Fruit fly (Drosophila melanogaster) whole organism, wandering third instar larva: ENCODE measurements around the gene CG11655.

Experiments used
- CG32264 ChIP-seq: fragments of 200-800 bp; sonication (Bioruptor generic); optimal IDR thresholded peaks from 2 replicates; lab custom pipeline; 2016; ENCODE audit warnings: missing biosample characterization, missing genetic modification characterization
- CG9705 ChIP-seq: fragments of 200-800 bp; sonication (Bioruptor generic); optimal IDR thresholded peaks from 2 replicates; lab custom pipeline; 2018; ENCODE audit warnings: missing biosample characterization, mild to moderate bottlenecking, missing genetic modification characterization
- HLH106 ChIP-seq: fragments of 200-800 bp; optimal IDR thresholded peaks from 3 replicates; lab custom pipeline; 2019; ENCODE audit warnings: missing biosample characterization, mild to moderate bottlenecking, missing genetic modification characterization, moderate library complexity
- Hr78 ChIP-seq: fragments of >200 bp; optimal IDR thresholded peaks from 2 replicates; lab custom pipeline; 2017; ENCODE audit warnings: missing biosample characterization, missing genetic modification characterization
- Mio ChIP-seq: sonication (Bioruptor generic); optimal IDR thresholded peaks from 2 replicates; lab custom pipeline; 2016; ENCODE audit warnings: missing biosample characterization, missing genetic modification characterization
- dmrt93B ChIP-seq: fragments of 200-800 bp; sonication (Bioruptor generic); optimal IDR thresholded peaks from 2 replicates; lab custom pipeline; 2018; ENCODE audit warnings: missing biosample characterization, mild to moderate bottlenecking, missing genetic modification characterization
- fru ChIP-seq: fragments of 200-800 bp; sonication (Bioruptor generic); optimal IDR thresholded peaks from 3 replicates; lab custom pipeline; 2016; ENCODE audit warnings: missing biosample characterization, mild to moderate bottlenecking, missing genetic modification characterization
- h ChIP-seq: fragments of 200-800 bp; sonication (Bioruptor generic); optimal IDR thresholded peaks from 3 replicates; lab custom pipeline; 2016; ENCODE audit warnings: missing biosample characterization, mild to moderate bottlenecking, missing genetic modification characterization
- psq ChIP-seq: fragments of 200-800 bp; sonication (Bioruptor generic); optimal IDR thresholded peaks from 3 replicates; lab custom pipeline; 2017; ENCODE audit warnings: missing biosample characterization, mild to moderate bottlenecking, missing genetic modification characterization, moderate library complexity
- rgr ChIP-seq: fragments of 200-800 bp; sonication (Bioruptor generic); optimal IDR thresholded peaks from 3 replicates; lab custom pipeline; 2016; ENCODE audit warnings: missing biosample characterization, mild to moderate bottlenecking, missing genetic modification characterization
- sage ChIP-seq: fragments of 200-800 bp; sonication (Bioruptor generic); optimal IDR thresholded peaks from 2 replicates; lab custom pipeline; 2016; ENCODE audit warnings: missing biosample characterization, mild to moderate bottlenecking, missing genetic modification characterization
- usp ChIP-seq: fragments of >200 bp; optimal IDR thresholded peaks from 2 replicates; lab custom pipeline; 2017; ENCODE audit warnings: missing biosample characterization, missing genetic modification characterization

dm6 chrX:15449490-15450326 is 3.6 kb upstream of the CG11655 start, which contains the start of the genes Scamp and Ahcy:
- TF ChIP-seq rgr (GFP tag; lab: Kevin White, UChicago), result peak; percentile 17
- no peak for TF ChIP-seq Hr78 (GFP tag; lab: Kevin White, UChicago)
- peak; percentile 18 for TF ChIP-seq psq
- TF ChIP-seq h (GFP tag; lab: Kevin White, UChicago), result peak; percentile 23
- TF ChIP-seq sage, result no peak
- TF ChIP-seq dmrt93B (GFP tag; lab: Kevin White, UChicago), result no peak
- TF ChIP-seq Mio (GFP tag; lab: Kevin White, UChicago), result no peak
- no peak for TF ChIP-seq CG32264
- no peak for TF ChIP-seq HLH106
- no peak for TF ChIP-seq CG9705
- no peak for TF ChIP-seq usp (GFP tag; lab: Kevin White, UChicago)
- TF ChIP-seq fru, result peak; percentile 29
